Worm (Caenorhabditis elegans) whole organism, L4 larva: ENCODE measurements around the gene F09C8.1.

ENCODE experiments used
- F26F4.8 ChIP-seq: fragments of 200-800 bp; sonication (Bioruptor generic); conservative IDR thresholded peaks from 2 replicates; pipeline ENCODE4 v1.3.6; 2022; ENCODE audit warnings: missing genetic modification characterization, missing compliant biosample characterization
- F44E2.7 ChIP-seq: fragments of 200-800 bp; sonication (Bioruptor generic); IDR thresholded peaks from 2 replicates; pipeline ENCODE4 v2.1.2; 2022; ENCODE audit warnings: missing genetic modification characterization, missing compliant biosample characterization
- F49E8.2 ChIP-seq: sonication (generic microtip); optimal IDR thresholded peaks from 2 replicates; lab custom pipeline; 2016; ENCODE audit warnings: missing compliant biosample characterization, mild to moderate bottlenecking, missing genetic modification characterization, borderline replicate concordance
- R02D3.7 ChIP-seq: fragments of 150-350 bp; sonication (generic microtip); optimal IDR thresholded peaks from 3 replicates; lab custom pipeline; 2014; ENCODE audit warnings: missing biosample characterization, missing genetic modification characterization
- T26A8.4 ChIP-seq: fragments of 200-800 bp; sonication (Bioruptor generic); IDR thresholded peaks from 2 replicates; pipeline ENCODE4 v1.3.6; 2022; ENCODE audit warnings: missing genetic modification characterization, missing compliant biosample characterization
- Y75B8A.6 ChIP-seq: fragments of 200-800 bp; sonication (Bioruptor generic); IDR thresholded peaks from 2 replicates; pipeline ENCODE4 v1.3.6; 2022; ENCODE audit warnings: missing genetic modification reagents, missing genetic modification characterization, missing compliant biosample characterization
- ZK546.5 ChIP-seq, 2 experiments: sonication (generic microtip); optimal IDR thresholded peaks; 2 replicates each; lab custom pipeline; 2017; ENCODE audit warnings: missing biosample characterization in 2 of 2, missing genetic modification characterization in 2 of 2
- aly-2 ChIP-seq: sonication (generic microtip); optimal IDR thresholded peaks from 2 replicates; lab custom pipeline; 2018; ENCODE audit warnings: missing biosample characterization, missing genetic modification characterization
- attf-4 ChIP-seq: sonication (generic microtip); optimal IDR thresholded peaks from 3 replicates; lab custom pipeline; 2017; ENCODE audit warnings: missing biosample characterization, missing genetic modification characterization
- ceh-82 ChIP-seq: sonication (generic microtip); optimal IDR thresholded peaks from 2 replicates; lab custom pipeline; 2017; ENCODE audit warnings: missing biosample characterization, missing genetic modification characterization
- cey-2 ChIP-seq: sonication (generic microtip); optimal IDR thresholded peaks from 3 replicates; lab custom pipeline; 2017; ENCODE audit warnings: missing genetic modification characterization, mild to moderate bottlenecking, missing compliant biosample characterization, antibody characterized with exemption, borderline replicate concordance; ENCODE audit not compliant: insufficient read depth
- ctbp-1 ChIP-seq: fragments of 200-800 bp; sonication (Bioruptor generic); IDR thresholded peaks from 2 replicates; pipeline ENCODE4 v1.3.6; 2022; ENCODE audit warnings: missing genetic modification reagents, missing genetic modification characterization, missing compliant biosample characterization
- daf-12 ChIP-seq: fragments of 150-350 bp; optimal IDR thresholded peaks from 2 replicates; lab custom pipeline; 2014; ENCODE audit warnings: missing biosample characterization, missing genetic modification reagents, missing genetic modification characterization
- daf-16 ChIP-seq, 3 experiments: sonication (generic microtip); optimal IDR thresholded peaks; 2 replicates each; lab custom pipeline; 2016 to 2017; ENCODE audit warnings: missing genetic modification characterization in 3 of 3, missing genetic modification reagents in 3 of 3, mild to moderate bottlenecking in 2 of 3, missing compliant biosample characterization in 2 of 3, missing biosample characterization in 1 of 3, moderate library complexity in 1 of 3
- dmd-6 ChIP-seq: fragments of 200-800 bp; sonication (Bioruptor generic); IDR thresholded peaks from 2 replicates; pipeline ENCODE4 v1.3.6; 2022; ENCODE audit warnings: missing genetic modification reagents, missing genetic modification characterization, missing compliant biosample characterization
- dmd-8 ChIP-seq: fragments of 200-800 bp; sonication (Bioruptor generic); IDR thresholded peaks from 2 replicates; pipeline ENCODE4 v1.3.6; 2022; ENCODE audit warnings: missing genetic modification characterization, missing compliant biosample characterization
- duxl-1 ChIP-seq: sonication (generic microtip); optimal IDR thresholded peaks from 2 replicates; lab custom pipeline; 2016; ENCODE audit warnings: mild to moderate bottlenecking, missing genetic modification characterization, moderate library complexity, missing compliant biosample characterization; ENCODE audit not compliant: poor library complexity
- egl-43 ChIP-seq: fragments of 200-800 bp; sonication (Bioruptor generic); IDR thresholded peaks from 2 replicates; pipeline ENCODE4 v1.3.6; 2022; ENCODE audit warnings: missing genetic modification reagents, missing genetic modification characterization, missing compliant biosample characterization
- fkh-10 ChIP-seq: fragments of 150-350 bp; optimal IDR thresholded peaks from 2 replicates; lab custom pipeline; 2014; ENCODE audit warnings: missing biosample characterization, missing genetic modification reagents, missing genetic modification characterization
- hif-1 ChIP-seq, 2 experiments: sonication (generic microtip); optimal IDR thresholded peaks; 2 replicates each; lab custom pipeline; 2016 to 2017; ENCODE audit warnings: missing compliant biosample characterization in 2 of 2, missing genetic modification characterization in 2 of 2, missing genetic modification reagents in 2 of 2, missing genotype in 2 of 2, mild to moderate bottlenecking in 1 of 2
- hlh-30 ChIP-seq: sonication (generic microtip); optimal IDR thresholded peaks from 2 replicates; lab custom pipeline; 2017; ENCODE audit warnings: antibody characterized with exemption, mild to moderate bottlenecking, missing genetic modification characterization, missing compliant biosample characterization; ENCODE audit not compliant: insufficient read depth
- jun-1 ChIP-seq: fragments of 150-350 bp; optimal IDR thresholded peaks from 2 replicates; lab custom pipeline; 2014; ENCODE audit warnings: missing biosample characterization, missing genetic modification reagents, missing genetic modification characterization
- lim-7 ChIP-seq: fragments of 200-800 bp; sonication (Bioruptor generic); IDR thresholded peaks from 2 replicates; pipeline ENCODE4 v1.3.6; 2022; ENCODE audit warnings: missing genetic modification characterization, missing compliant biosample characterization
- lin-13 ChIP-seq: fragments of 150-350 bp; optimal IDR thresholded peaks from 2 replicates; lab custom pipeline; 2014; ENCODE audit warnings: missing biosample characterization, missing genetic modification reagents, missing genetic modification characterization
- lin-38 ChIP-seq: fragments of 200-800 bp; sonication (Bioruptor generic); IDR thresholded peaks from 2 replicates; pipeline ENCODE4 v1.3.6; 2022; ENCODE audit warnings: missing genetic modification reagents, missing genetic modification characterization, missing compliant biosample characterization
- lin-39 ChIP-seq: fragments of 150-350 bp; optimal IDR thresholded peaks from 2 replicates; lab custom pipeline; 2014; ENCODE audit warnings: missing biosample characterization, missing genetic modification reagents, missing genetic modification characterization
- madf-5 ChIP-seq, 2 experiments: fragments of 200-800 bp; sonication (Bioruptor generic); IDR thresholded peaks; 2 replicates each; pipeline ENCODE4 v1.3.6; 2022; ENCODE audit warnings: missing compliant biosample characterization in 2 of 2, missing genetic modification characterization in 2 of 2
- mdl-1 ChIP-seq, 2 experiments: fragments of 150-350 bp in 1 of 2; sonication (generic microtip) in 1 of 2; optimal IDR thresholded peaks; 2 replicates each; lab custom pipeline; 2014 to 2017; ENCODE audit warnings: missing biosample characterization in 2 of 2, missing genetic modification characterization in 2 of 2
- mdt-29 ChIP-seq: fragments of 200-800 bp; sonication (Bioruptor generic); IDR thresholded peaks from 2 replicates; pipeline ENCODE4 v1.3.6; 2022; ENCODE audit warnings: missing genetic modification reagents, missing genetic modification characterization, missing compliant biosample characterization
- mxl-2 ChIP-seq: fragments of 200-800 bp; sonication (Bioruptor generic); conservative IDR thresholded peaks from 2 replicates; pipeline ENCODE4 v1.3.6; 2022; ENCODE audit warnings: missing genetic modification reagents, missing genetic modification characterization, missing compliant biosample characterization
- mxl-3 ChIP-seq: fragments of 200-800 bp; sonication (Bioruptor generic); optimal IDR thresholded peaks from 2 replicates; lab custom pipeline; 2018; ENCODE audit warnings: mild to moderate bottlenecking, missing genetic modification characterization, missing compliant biosample characterization
- nhr-102 ChIP-seq: sonication (generic microtip); optimal IDR thresholded peaks from 2 replicates; lab custom pipeline; 2016; ENCODE audit warnings: mild to moderate bottlenecking, missing genetic modification characterization, moderate library complexity, missing compliant biosample characterization
- nhr-237 ChIP-seq: sonication (generic microtip); optimal IDR thresholded peaks from 2 replicates; lab custom pipeline; 2017; ENCODE audit warnings: missing biosample characterization, missing genetic modification characterization
- nhr-41 ChIP-seq: fragments of 200-800 bp; sonication (Bioruptor generic); IDR thresholded peaks from 2 replicates; pipeline ENCODE4 v1.3.6; 2022; ENCODE audit warnings: missing genetic modification reagents, missing genetic modification characterization, missing compliant biosample characterization
- nhr-42 ChIP-seq: fragments of 200-800 bp; sonication (Bioruptor generic); IDR thresholded peaks from 2 replicates; pipeline ENCODE4 v1.3.6; 2022; ENCODE audit warnings: missing genetic modification characterization, missing compliant biosample characterization
- nhr-48 ChIP-seq: sonication (generic microtip); optimal IDR thresholded peaks from 2 replicates; lab custom pipeline; 2016; ENCODE audit warnings: mild to moderate bottlenecking, missing genetic modification characterization, missing compliant biosample characterization
- nhr-6 ChIP-seq: fragments of 150-350 bp; optimal IDR thresholded peaks from 2 replicates; lab custom pipeline; 2014; ENCODE audit warnings: missing biosample characterization, missing genetic modification characterization
- nhr-76 ChIP-seq: fragments of 150-350 bp; optimal IDR thresholded peaks from 2 replicates; lab custom pipeline; 2014; ENCODE audit warnings: missing biosample characterization, missing genetic modification characterization
- nhr-77 ChIP-seq: fragments of 150-350 bp; optimal IDR thresholded peaks from 2 replicates; lab custom pipeline; 2014; ENCODE audit warnings: missing biosample characterization, missing genetic modification characterization
- pha-4 ChIP-seq, 2 experiments: fragments of 150-350 bp in 1 of 2; fragments of 200-800 bp in 1 of 2; sonication (Bioruptor generic) in 1 of 2; IDR thresholded peaks in 1 of 2; optimal IDR thresholded peaks in 1 of 2; 2 replicates each; pipeline versions ENCODE4 v1.3.6 to Lab custom; 2014 to 2022; ENCODE audit warnings: missing genetic modification characterization in 2 of 2, missing genetic modification reagents in 2 of 2, missing biosample characterization in 1 of 2, missing compliant biosample characterization in 1 of 2
- sdz-12 ChIP-seq: fragments of 200-800 bp; sonication (Bioruptor generic); optimal IDR thresholded peaks from 2 replicates; lab custom pipeline; 2018; ENCODE audit warnings: mild to moderate bottlenecking, missing genetic modification characterization, missing compliant biosample characterization
- set-16 ChIP-seq: fragments of 200-800 bp; sonication (Bioruptor generic); IDR thresholded peaks from 2 replicates; pipeline ENCODE4 v1.3.6; 2022; ENCODE audit warnings: missing genetic modification reagents, missing genetic modification characterization, missing compliant biosample characterization
- skn-1 ChIP-seq: fragments of 150-350 bp; optimal IDR thresholded peaks from 2 replicates; lab custom pipeline; 2014; ENCODE audit warnings: missing biosample characterization, missing genetic modification characterization
- tag-97 ChIP-seq: fragments of 200-800 bp; sonication (Bioruptor generic); IDR thresholded peaks from 2 replicates; pipeline ENCODE4 v1.3.6; 2022; ENCODE audit warnings: missing genetic modification characterization, missing compliant biosample characterization
- tra-1 ChIP-seq: fragments of 200-800 bp; sonication (Bioruptor generic); IDR thresholded peaks from 2 replicates; pipeline ENCODE4 v1.3.6; 2022; ENCODE audit warnings: missing genetic modification reagents, missing genetic modification characterization, missing compliant biosample characterization
- unc-130 ChIP-seq: sonication (generic microtip); optimal IDR thresholded peaks from 2 replicates; lab custom pipeline; 2016; ENCODE audit warnings: missing genetic modification reagents, missing genetic modification characterization, missing compliant biosample characterization
- unc-39 ChIP-seq: sonication (generic microtip); optimal IDR thresholded peaks from 2 replicates; lab custom pipeline; 2017; ENCODE audit warnings: missing biosample characterization, missing genetic modification characterization
- zag-1 ChIP-seq: fragments of 150-350 bp; optimal IDR thresholded peaks from 2 replicates; lab custom pipeline; 2014; ENCODE audit warnings: missing biosample characterization, missing genetic modification characterization
- zfp-3 ChIP-seq: fragments of 200-800 bp; sonication (Bioruptor generic); conservative IDR thresholded peaks from 2 replicates; pipeline ENCODE4 v1.3.6; 2022; ENCODE audit warnings: missing genetic modification reagents, missing genetic modification characterization, missing compliant biosample characterization
- zip-11 ChIP-seq: fragments of 200-800 bp; sonication (Bioruptor generic); IDR thresholded peaks from 2 replicates; pipeline ENCODE4 v1.3.6; 2022; ENCODE audit warnings: missing genetic modification characterization, missing compliant biosample characterization

F09C8.1 gene

ce11 chrX:16202229-16202628 lies 38.9 kb upstream of the F09C8.1 start (continued):
- TF ChIP-seq daf-16 (GFP tag; optimal IDR thresholded peaks at IDR 0.05; lab: Kevin White, UChicago), result peak in 1 of 2 experiments; percentile 2
- TF ChIP-seq daf-16 (tag; optimal IDR thresholded peaks at IDR 0.05; lab: Kevin White, UChicago), result peak; percentile 3
- TF ChIP-seq tra-1 (GFP tag; lab: Robert Waterston, UW), result no peak
- TF ChIP-seq nhr-77 (tag; lab: Kevin White, UChicago), result peak; percentile 37
- no peak for TF ChIP-seq lin-39 (tag; lab: Kevin White, UChicago)
- no peak for TF ChIP-seq cey-2 (tag; lab: Kevin White, UChicago)
- no peak for TF ChIP-seq nhr-42
- TF ChIP-seq sdz-12 (GFP tag; lab: Kevin White, UChicago), result no peak
- TF ChIP-seq R02D3.7, result no peak
- TF ChIP-seq F49E8.2 (tag; lab: Kevin White, UChicago), result no peak
- peak; percentile 43 for TF ChIP-seq duxl-1 (tag; lab: Kevin White, UChicago)
- TF ChIP-seq unc-130 (GFP tag; lab: Kevin White, UChicago), result no peak
- no peak for TF ChIP-seq lin-13 (GFP tag; lab: Kevin White, UChicago)
- TF ChIP-seq mxl-3 (GFP tag; lab: Kevin White, UChicago), result peak; percentile 26
- no peak for TF ChIP-seq zfp-3 (GFP tag; lab: Robert Waterston, UW)
- 0 out of 2 replicates have a peak, but pooled peaks have one; percentile 23 for TF ChIP-seq dmd-6
- TF ChIP-seq aly-2 (tag; lab: Kevin White, UChicago), result no peak
- TF ChIP-seq ZK546.5 (tag; optimal IDR thresholded peaks at IDR 0.05; lab: Kevin White, UChicago), result no peak
- TF ChIP-seq ctbp-1 (GFP tag; lab: Robert Waterston, UW), result 0 out of 2 replicates have a peak, but pooled peaks have one; percentile 55
- TF ChIP-seq nhr-48 (tag; lab: Kevin White, UChicago), result no peak
- TF ChIP-seq pha-4 (GFP tag; IDR thresholded peaks at IDR 0.05; lab: Robert Waterston, UW), result no peak
- TF ChIP-seq pha-4 (tag; optimal IDR thresholded peaks at IDR 0.05; lab: Kevin White, UChicago), result no peak
- no peak for TF ChIP-seq lim-7 (GFP tag; lab: Robert Waterston, UW)
- no peak for TF ChIP-seq unc-39 (tag; lab: Kevin White, UChicago)
- TF ChIP-seq ceh-82 (tag; lab: Kevin White, UChicago), result no peak
- TF ChIP-seq jun-1 (tag; lab: Kevin White, UChicago), result no peak
- peak; percentile 36 for TF ChIP-seq hlh-30 (tag; lab: Kevin White, UChicago)
- TF ChIP-seq nhr-6, result no peak
- TF ChIP-seq Y75B8A.6 (GFP tag; lab: Robert Waterston, UW), result no peak
- TF ChIP-seq F44E2.7, result no peak
- no peak for TF ChIP-seq nhr-237 (tag; lab: Kevin White, UChicago)
- TF ChIP-seq tag-97 (GFP tag; lab: Robert Waterston, UW), result no peak
- TF ChIP-seq fkh-10 (GFP tag; lab: Kevin White, UChicago), result peak; percentile 78
- TF ChIP-seq zag-1, result no peak
- no peak for TF ChIP-seq nhr-76 (tag; lab: Kevin White, UChicago)
- TF ChIP-seq nhr-102, result no peak
- TF ChIP-seq skn-1 (tag; lab: Kevin White, UChicago), result no peak
- no peak for TF ChIP-seq zip-11
- TF ChIP-seq egl-43 (GFP tag; lab: Robert Waterston, UW), result peak; percentile 79
- TF ChIP-seq mdt-29 (GFP tag; lab: Robert Waterston, UW), result 0 out of 2 replicates have a peak, but pooled peaks have one; percentile 22
- peak in 1 of 2 experiments; percentile 38 for TF ChIP-seq mdl-1 (tag; optimal IDR thresholded peaks at IDR 0.05; lab: Kevin White, UChicago)
- TF ChIP-seq nhr-41 (GFP tag; lab: Robert Waterston, UW), result no peak
- TF ChIP-seq set-16 (GFP tag; lab: Robert Waterston, UW), result peak; percentile 41; the same call in 1 of the 2 replicates
- TF ChIP-seq daf-12, result no peak
- TF ChIP-seq F26F4.8, result no peak
- TF ChIP-seq madf-5 (GFP tag; IDR thresholded peaks at IDR 0.05; lab: Robert Waterston, UW), result no peak
- TF ChIP-seq mxl-2 (GFP tag; lab: Robert Waterston, UW), result no peak
- no peak for TF ChIP-seq dmd-8 (GFP tag; lab: Robert Waterston, UW)
- TF ChIP-seq T26A8.4, result peak; percentile 62
- TF ChIP-seq attf-4 (tag; lab: Kevin White, UChicago), result no peak
- no peak for TF ChIP-seq lin-38 (GFP tag; lab: Robert Waterston, UW)
- TF ChIP-seq hif-1 (tag; optimal IDR thresholded peaks at IDR 0.05; lab: Kevin White, UChicago), result peak in 1 of 2 experiments; percentile 19
